Worm (Caenorhabditis elegans) whole organism, dauer: Measurements from ENCODE around the gene T09A5.4.

Experiments
- unc-62 ChIP-seq: sonication (generic microtip); optimal IDR thresholded peaks from 2 replicates; lab custom pipeline; 2017; ENCODE audit warnings: missing biosample characterization, missing genetic modification reagents, missing genetic modification characterization

T09A5.4 gene

ce11 chrII:7815406-7815805 is 30.6 kb upstream of the T09A5.4 start:
- TF ChIP-seq unc-62 (GFP tag; lab: Kevin White, UChicago), result no peak

ce11 chrII:7816163-7816776 is 29.7 kb upstream of the T09A5.4 start, which contains the start of gene cki-2:
Gene cki-2, plus strand, starts transcription at chrII:7816499.
- no peak for TF ChIP-seq unc-62 (GFP tag; lab: Kevin White, UChicago)

DNA sequence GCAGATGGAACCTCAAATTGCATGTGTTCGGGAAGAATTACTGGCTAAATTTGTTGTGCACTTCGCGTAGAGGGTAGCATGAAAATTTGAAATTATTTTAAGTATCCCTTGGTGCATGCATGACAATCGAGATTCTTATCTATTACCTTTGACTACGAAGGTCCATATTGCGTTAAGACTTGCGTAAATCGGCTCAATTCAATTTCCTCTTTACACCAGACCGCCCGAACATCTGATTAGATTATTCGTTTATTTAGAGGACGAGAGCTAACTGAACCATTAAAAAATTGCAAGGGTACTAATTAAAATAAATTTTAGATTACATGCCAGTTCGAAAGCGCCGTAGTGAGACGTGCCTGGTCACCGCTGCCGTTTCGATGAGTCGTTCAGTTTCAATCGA is 28.4 kb upstream of the T09A5.4 start:
- no peak for TF ChIP-seq unc-62 (GFP tag; lab: Kevin White, UChicago)

ce11 chrII:7819359-7819758 is 26.6 kb upstream of the T09A5.4 start:
- no peak for TF ChIP-seq unc-62 (GFP tag; lab: Kevin White, UChicago)

DNA sequence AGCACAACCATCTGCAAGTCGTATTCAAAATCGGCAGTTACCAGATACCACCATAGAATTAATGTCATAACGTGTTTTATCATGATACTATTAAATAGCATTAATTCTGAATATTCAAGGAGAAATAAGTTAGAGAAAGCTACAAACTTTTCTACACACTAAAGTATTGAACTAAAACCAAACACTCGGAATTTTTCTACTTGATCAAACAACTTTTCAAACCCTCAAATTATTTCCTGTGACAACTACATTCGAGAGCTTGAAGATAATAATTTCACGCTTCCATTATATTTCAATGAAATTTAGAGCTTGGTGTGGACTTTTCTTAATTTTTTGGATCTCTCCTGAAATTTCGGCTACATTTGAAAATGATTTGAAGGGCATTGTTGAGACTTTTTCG is 23.5 kb upstream of the T09A5.4 start, which contains the start of gene irld-47:
irld-47 (minus strand) TSS at position 101 of the 400 bp plus-strand sequence.
- TF ChIP-seq unc-62 (GFP tag; lab: Kevin White, UChicago), result no peak

DNA sequence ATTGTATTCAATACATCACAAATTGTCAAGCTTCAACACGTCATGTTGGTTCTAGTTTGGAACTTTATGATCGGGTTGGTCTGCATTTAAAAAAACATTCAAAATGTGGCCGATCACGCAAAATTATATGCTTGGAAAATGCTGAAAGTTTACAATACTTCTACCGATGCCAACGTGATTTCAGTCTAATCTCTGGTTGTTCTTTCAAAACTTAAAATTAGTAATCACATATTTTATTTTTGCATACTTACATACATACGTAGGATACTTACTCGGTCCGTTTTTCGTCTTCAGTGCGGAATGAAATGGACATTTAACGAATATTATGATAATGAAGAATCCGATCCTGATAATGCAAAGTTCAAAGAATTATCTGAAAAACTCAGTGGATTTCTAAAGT is 20.9 kb upstream of the T09A5.4 start, which contains the start of gene srw-62:
srw-62 (plus strand) TSS at position 301 of the 400 bp plus-strand sequence.
- TF ChIP-seq unc-62 (GFP tag; lab: Kevin White, UChicago), result no peak

ce11 chrII:7827883-7828282 is 18.1 kb upstream of the T09A5.4 start:
- no peak for TF ChIP-seq unc-62 (GFP tag; lab: Kevin White, UChicago)

DNA sequence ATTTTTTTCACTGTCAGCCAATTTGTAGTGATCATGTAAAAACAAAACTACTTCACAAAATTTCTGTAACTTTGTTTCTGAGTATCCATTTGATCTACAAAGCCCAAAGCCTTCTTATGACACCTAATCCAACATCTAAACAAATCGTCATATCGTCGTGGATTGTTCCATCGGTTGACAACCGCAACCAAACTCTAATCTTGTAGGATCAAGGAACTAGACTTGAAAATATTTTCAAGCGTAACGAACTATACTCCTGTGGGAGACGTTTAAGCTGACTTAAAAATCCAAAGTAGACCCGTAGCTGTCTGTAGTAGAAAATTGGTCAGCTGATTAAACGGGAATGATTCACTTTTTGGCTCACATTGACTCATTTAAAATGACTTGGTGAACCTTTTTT is 16.4 kb upstream of the T09A5.4 start:
- TF ChIP-seq unc-62 (GFP tag; lab: Kevin White, UChicago), result no peak

DNA sequence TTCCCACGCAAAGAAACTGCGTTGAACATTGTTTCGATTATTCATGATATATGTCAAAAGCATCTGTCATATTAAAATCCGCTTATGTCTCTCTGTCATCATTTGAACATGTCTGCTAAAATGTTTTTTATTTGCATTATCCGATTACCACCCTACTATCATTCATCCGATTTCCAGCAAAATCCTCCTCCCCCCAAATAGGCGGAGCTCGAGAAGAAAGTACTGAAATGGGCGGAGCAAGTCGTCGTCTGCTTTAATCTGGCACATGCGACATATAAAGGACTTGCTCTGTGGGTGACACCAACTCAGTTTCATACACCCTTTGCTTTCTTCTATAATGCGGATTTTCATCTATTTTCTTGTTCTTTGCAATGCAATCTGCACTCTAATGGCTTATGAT is 13.9 kb upstream of the T09A5.4 start, which contains the start of gene T09A5.14:
T09A5.14 (plus strand) TSS at position 301 of the 400 bp plus-strand sequence.
- TF ChIP-seq unc-62 (GFP tag; lab: Kevin White, UChicago), result no peak

DNA sequence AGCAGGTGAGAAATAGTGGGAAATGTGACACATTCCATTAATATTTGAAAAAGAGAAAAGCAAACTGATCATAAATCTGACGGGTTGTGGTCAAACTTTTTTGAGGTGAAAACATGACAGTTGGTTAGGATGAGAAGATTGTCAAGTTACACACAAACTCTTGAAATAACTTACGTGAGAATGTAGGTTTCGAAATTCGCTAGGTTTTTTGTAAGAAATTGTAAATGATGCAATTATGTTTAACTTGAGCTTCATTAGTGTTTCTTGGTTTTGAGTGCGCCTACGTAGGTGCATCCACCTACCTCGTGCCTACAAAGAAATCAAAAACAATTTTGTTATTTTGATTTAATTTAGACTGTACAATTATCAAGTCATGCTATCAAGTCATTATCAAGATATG is 10.7 kb upstream of the T09A5.4 start, which contains the start of gene cex-2:
cex-2 (minus strand) TSS at position 101 of the 400 bp plus-strand sequence.
- no peak for TF ChIP-seq unc-62 (GFP tag; lab: Kevin White, UChicago)

- no peak for TF ChIP-seq unc-62 (GFP tag; lab: Kevin White, UChicago)
Measured at ce11 chrII:7836613-7837226, 9.3 kb upstream of the T09A5.4 start.

- no peak for TF ChIP-seq unc-62 (GFP tag; lab: Kevin White, UChicago)
Measured at ce11 chrII:7838661-7839060, 7.3 kb upstream of the T09A5.4 start.

DNA sequence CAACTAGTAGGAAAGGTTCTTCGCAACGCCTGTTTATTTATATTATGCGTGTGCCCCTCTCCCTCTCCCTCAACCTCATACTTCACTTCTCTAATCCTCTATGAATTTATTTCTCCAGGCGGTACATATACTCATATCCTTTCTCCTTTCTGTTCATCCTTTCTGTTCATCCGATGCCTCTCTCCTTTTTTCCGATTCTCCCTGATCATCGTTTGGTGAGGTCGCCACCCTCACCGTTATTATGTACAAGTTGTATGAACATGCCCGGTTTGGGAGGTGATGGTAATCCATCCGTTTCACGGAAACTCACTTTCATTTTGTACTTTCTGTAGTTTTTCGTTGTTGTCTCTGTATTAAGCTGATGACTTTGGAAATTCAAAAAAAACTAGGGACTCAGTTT is 6.3 kb upstream of the T09A5.4 start:
- TF ChIP-seq unc-62 (GFP tag; lab: Kevin White, UChicago), result no peak

ce11 chrII:7842053-7842452 is 3.9 kb upstream of the T09A5.4 start, which contains the start of gene klp-3:
Gene klp-3, plus strand, starts transcription at chrII:7842353.
- no peak for TF ChIP-seq unc-62 (GFP tag; lab: Kevin White, UChicago)

- TF ChIP-seq unc-62 (GFP tag; lab: Kevin White, UChicago), result no peak
Measured at ce11 chrII:7849697-7850096, 3.7 kb downstream of the T09A5.4 start, which contains the start of gene acr-7. Gene acr-7, minus strand, starts transcription at chrII:7849797.

DNA sequence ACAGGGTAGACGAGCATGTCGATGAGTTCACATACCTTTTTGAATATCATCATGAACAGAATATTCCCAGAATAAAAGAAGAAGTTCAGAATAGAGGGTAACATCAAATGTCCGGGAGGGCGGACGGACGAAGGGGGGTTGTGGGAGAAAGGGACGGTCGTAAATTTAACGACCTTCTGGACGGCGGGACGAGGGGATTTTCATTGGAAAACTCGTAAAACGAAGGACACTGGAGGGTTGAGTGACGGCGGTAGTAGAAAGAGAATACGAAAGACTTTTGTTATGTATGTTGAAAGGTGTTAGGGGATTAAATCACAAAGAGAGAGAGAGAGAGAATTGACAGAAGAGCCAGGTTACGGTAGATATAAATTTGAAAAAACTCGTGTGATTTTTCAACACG is 4.6 kb downstream of the T09A5.4 start:
- TF ChIP-seq unc-62 (GFP tag; lab: Kevin White, UChicago), result no peak

ce11 chrII:7851480-7851879 is 5.5 kb downstream of the T09A5.4 start:
- TF ChIP-seq unc-62 (GFP tag; lab: Kevin White, UChicago), result no peak
